Fruit fly (Drosophila melanogaster) whole organism, embryonic: ENCODE results near the gene CG43117.

Experiments
- Antp ChIP-seq: fragments of 200-800 bp; sonication (Bioruptor generic); optimal IDR thresholded peaks from 3 replicates; lab custom pipeline; 2016; ENCODE audit warnings: missing biosample characterization, missing genetic modification characterization
- Atf3 ChIP-seq: fragments of 200-800 bp; sonication (Bioruptor generic); optimal IDR thresholded peaks from 3 replicates; lab custom pipeline; 2016; ENCODE audit warnings: missing biosample characterization, missing genetic modification characterization
- Atf6 ChIP-seq: fragments of 200-800 bp; sonication (Bioruptor generic); IDR thresholded peaks from 2 replicates; pipeline ENCODE4 v1.3.6; 2022; ENCODE audit warnings: missing biosample characterization, missing genetic modification characterization
- Bdp1 ChIP-seq: fragments of 200-800 bp; sonication (Bioruptor generic); optimal IDR thresholded peaks from 3 replicates; lab custom pipeline; 2016; ENCODE audit warnings: missing biosample characterization, missing genetic modification characterization
- CG10147 ChIP-seq: fragments of 200-800 bp; sonication (Bioruptor generic); optimal IDR thresholded peaks from 2 replicates; lab custom pipeline; 2019; ENCODE audit warnings: missing biosample characterization, mild to moderate bottlenecking, missing genetic modification characterization, moderate library complexity
- CG11247 ChIP-seq: fragments of 200-800 bp; sonication (Bioruptor generic); IDR thresholded peaks from 2 replicates; pipeline ENCODE4 v1.3.6; 2022; ENCODE audit warnings: missing biosample characterization, missing genetic modification characterization
- CG13287 ChIP-seq: fragments of 200-800 bp; sonication (Bioruptor generic); IDR thresholded peaks from 2 replicates; pipeline ENCODE4 v1.3.6; 2022; ENCODE audit warnings: missing biosample characterization, missing genetic modification characterization; ENCODE audit not compliant: partially characterized antibody
- CG14710 ChIP-seq: fragments of 200-800 bp; sonication (Bioruptor generic); optimal IDR thresholded peaks from 3 replicates; lab custom pipeline; 2019; ENCODE audit warnings: missing biosample characterization, mild to moderate bottlenecking, missing genetic modification characterization, moderate library complexity
- CG15073 ChIP-seq: fragments of 200-800 bp; sonication (Bioruptor generic); optimal IDR thresholded peaks from 2 replicates; lab custom pipeline; 2016; ENCODE audit warnings: missing biosample characterization, missing genetic modification characterization
- CG15269 ChIP-seq: fragments of 200-800 bp; sonication (Bioruptor generic); optimal IDR thresholded peaks from 2 replicates; lab custom pipeline; 2018; ENCODE audit warnings: missing biosample characterization, mild to moderate bottlenecking, missing genetic modification characterization, moderate library complexity
- CG16813 ChIP-seq: fragments of 200-800 bp; sonication (Bioruptor generic); IDR thresholded peaks from 3 replicates; pipeline ENCODE4 v1.3.6; 2022; ENCODE audit warnings: missing biosample characterization, missing genetic modification characterization; ENCODE audit not compliant: partially characterized antibody
- CG17829 ChIP-seq: fragments of 200-800 bp; optimal IDR thresholded peaks from 2 replicates; lab custom pipeline; 2019; ENCODE audit warnings: missing biosample characterization, mild to moderate bottlenecking, missing genetic modification characterization, moderate library complexity
- CG17912 ChIP-seq: fragments of 200-800 bp; sonication (Bioruptor generic); optimal IDR thresholded peaks from 2 replicates; lab custom pipeline; 2018; ENCODE audit warnings: missing biosample characterization, mild to moderate bottlenecking, missing genetic modification characterization
- CG1832 ChIP-seq: fragments of 200-800 bp; sonication (Bioruptor generic); optimal IDR thresholded peaks from 2 replicates; lab custom pipeline; 2017; ENCODE audit warnings: missing biosample characterization, mild to moderate bottlenecking, missing genetic modification characterization, inconsistent platforms
- CG18599 ChIP-seq: fragments of 200-800 bp; sonication (Bioruptor generic); optimal IDR thresholded peaks from 3 replicates; lab custom pipeline; 2017; ENCODE audit warnings: missing biosample characterization, missing genetic modification characterization, mild to moderate bottlenecking, moderate library complexity, missing genetic modification reagents
- CG32767 ChIP-seq: fragments of 200-800 bp; sonication (Bioruptor generic); IDR thresholded peaks from 2 replicates; pipeline ENCODE4 v1.3.6; 2022; ENCODE audit warnings: missing biosample characterization, missing genetic modification characterization
- CG3838 ChIP-seq: fragments of 200-800 bp; sonication (Bioruptor generic); optimal IDR thresholded peaks from 3 replicates; lab custom pipeline; 2016; ENCODE audit warnings: missing biosample characterization, missing genetic modification characterization
- CG4854 ChIP-seq: fragments of 200-800 bp; sonication (Bioruptor generic); optimal IDR thresholded peaks from 2 replicates; lab custom pipeline; 2016; ENCODE audit warnings: missing biosample characterization, missing genetic modification characterization, inconsistent platforms
- CG7372 ChIP-seq: fragments of 200-800 bp; sonication (Bioruptor generic); IDR thresholded peaks from 2 replicates; pipeline ENCODE4 v1.3.6; 2022; ENCODE audit warnings: missing biosample characterization, missing genetic modification characterization
- CG7745 ChIP-seq: fragments of 200-800 bp; sonication (Bioruptor generic); optimal IDR thresholded peaks from 2 replicates; lab custom pipeline; 2018; ENCODE audit warnings: missing biosample characterization, mild to moderate bottlenecking, missing genetic modification characterization, moderate library complexity
- CG7963 ChIP-seq: fragments of 200-800 bp; sonication (Bioruptor generic); IDR thresholded peaks from 3 replicates; pipeline ENCODE4 v1.3.6; 2022; ENCODE audit warnings: missing biosample characterization, missing genetic modification characterization; ENCODE audit not compliant: partially characterized antibody
- CkIIα-i1 ChIP-seq: fragments of 200-800 bp; sonication (Bioruptor generic); IDR thresholded peaks from 2 replicates; pipeline ENCODE4 v1.3.6; 2022; ENCODE audit warnings: missing biosample characterization, missing genetic modification characterization
- D19B ChIP-seq: fragments of 200-800 bp; sonication (Bioruptor generic); optimal IDR thresholded peaks from 2 replicates; lab custom pipeline; 2017; ENCODE audit warnings: missing biosample characterization, mild to moderate bottlenecking, missing genetic modification characterization
- Dek ChIP-seq: fragments of 200-800 bp; sonication (Bioruptor generic); optimal IDR thresholded peaks from 3 replicates; lab custom pipeline; 2019; ENCODE audit warnings: missing biosample characterization, mild to moderate bottlenecking, missing genetic modification characterization, moderate library complexity
- Dfd ChIP-seq, 2 experiments: fragments of >200 bp; optimal IDR thresholded peaks; 2 replicates each; lab custom pipeline; 2017; ENCODE audit warnings: missing biosample characterization in 2 of 2, missing genetic modification characterization in 2 of 2
- E2f1 ChIP-seq: fragments of 200-800 bp; sonication (Bioruptor generic); IDR thresholded peaks from 2 replicates; pipeline ENCODE4 v1.3.6; 2022; ENCODE audit warnings: missing biosample characterization, missing genetic modification characterization
- Fer1 ChIP-seq: fragments of 200-800 bp; sonication (Bioruptor generic); optimal IDR thresholded peaks from 2 replicates; lab custom pipeline; 2017; ENCODE audit warnings: missing biosample characterization, mild to moderate bottlenecking, missing genetic modification characterization
- MBD-R2 ChIP-seq: fragments of 200-800 bp; sonication (Bioruptor generic); IDR thresholded peaks from 2 replicates; pipeline ENCODE4 v1.3.6; 2022; ENCODE audit warnings: missing biosample characterization, missing genetic modification characterization
- MTF-1 ChIP-seq: fragments of 200-800 bp; sonication (Bioruptor generic); optimal IDR thresholded peaks from 2 replicates; lab custom pipeline; 2018; ENCODE audit warnings: missing biosample characterization, mild to moderate bottlenecking, missing genetic modification characterization, borderline replicate concordance
- Myb ChIP-seq: fragments of 200-800 bp; sonication (Bioruptor generic); optimal IDR thresholded peaks from 2 replicates; lab custom pipeline; 2016; ENCODE audit warnings: missing biosample characterization, missing genetic modification characterization
- Oli ChIP-seq: fragments of 200-800 bp; sonication (Bioruptor generic); optimal IDR thresholded peaks from 2 replicates; lab custom pipeline; 2018; ENCODE audit warnings: missing biosample characterization, mild to moderate bottlenecking, missing genetic modification characterization, moderate library complexity
- Ravus ChIP-seq: fragments of 200-800 bp; sonication (Bioruptor generic); IDR thresholded peaks from 2 replicates; pipeline ENCODE4 v1.3.6; 2022; ENCODE audit warnings: missing biosample characterization, missing genetic modification characterization
- Scr ChIP-seq: fragments of 200-800 bp; sonication (Bioruptor generic); IDR thresholded peaks from 2 replicates; pipeline ENCODE4 v1.3.6; 2022; ENCODE audit warnings: missing biosample characterization, missing genetic modification characterization; ENCODE audit not compliant: partially characterized antibody
- Xbp1 ChIP-seq: fragments of 200-800 bp; sonication (Bioruptor generic); optimal IDR thresholded peaks from 3 replicates; lab custom pipeline; 2016; ENCODE audit warnings: missing biosample characterization, mild to moderate bottlenecking, missing genetic modification characterization
- ab ChIP-seq: fragments of 200-800 bp; sonication (Bioruptor generic); optimal IDR thresholded peaks from 2 replicates; lab custom pipeline; 2016; ENCODE audit warnings: missing biosample characterization, missing genetic modification characterization
- cg ChIP-seq: fragments of 200-800 bp; sonication (Bioruptor generic); optimal IDR thresholded peaks from 3 replicates; lab custom pipeline; 2019; ENCODE audit warnings: missing biosample characterization, mild to moderate bottlenecking, missing genetic modification characterization, moderate library complexity
- ewg ChIP-seq: fragments of 200-800 bp; sonication (Bioruptor generic); optimal IDR thresholded peaks from 3 replicates; lab custom pipeline; 2017; ENCODE audit warnings: mild to moderate bottlenecking, missing biosample characterization, missing genetic modification reagents, missing genetic modification characterization
- fd96Cb ChIP-seq: fragments of 200-800 bp; sonication (Bioruptor generic); optimal IDR thresholded peaks from 2 replicates; lab custom pipeline; 2018; ENCODE audit warnings: missing biosample characterization, mild to moderate bottlenecking, missing genetic modification characterization, moderate library complexity
- gce ChIP-seq: fragments of 200-800 bp; sonication (Bioruptor generic); IDR thresholded peaks from 3 replicates; pipeline ENCODE4 v1.3.6; 2022; ENCODE audit warnings: missing biosample characterization, missing genetic modification characterization
- gro ChIP-seq: fragments of 200-800 bp; sonication (Bioruptor generic); optimal IDR thresholded peaks from 2 replicates; lab custom pipeline; 2016; ENCODE audit warnings: missing biosample characterization, missing genetic modification characterization
- her ChIP-seq: fragments of 200-800 bp; sonication (Bioruptor generic); optimal IDR thresholded peaks from 2 replicates; lab custom pipeline; 2016; ENCODE audit warnings: missing biosample characterization, missing genetic modification characterization
- ken ChIP-seq: fragments of 200-800 bp; sonication (Bioruptor generic); IDR thresholded peaks from 3 replicates; pipeline ENCODE4 v1.3.6; 2022; ENCODE audit warnings: missing biosample characterization, missing genetic modification characterization
- kni ChIP-seq: fragments of 200-800 bp; sonication (Bioruptor generic); optimal IDR thresholded peaks from 3 replicates; lab custom pipeline; 2017; ENCODE audit warnings: mild to moderate bottlenecking, missing biosample characterization, missing genetic modification reagents, missing genetic modification characterization
- lola ChIP-seq, 3 experiments: fragments of >200 bp in 2 of 3; fragments of 200-800 bp in 1 of 3; sonication (Bioruptor generic) in 1 of 3; optimal IDR thresholded peaks; 2 replicates each; lab custom pipeline; 2017 to 2019; ENCODE audit warnings: missing biosample characterization in 3 of 3, missing genetic modification characterization in 3 of 3, mild to moderate bottlenecking in 1 of 3, moderate library complexity in 1 of 3
- onecut ChIP-seq: fragments of 200-800 bp; sonication (Bioruptor generic); IDR thresholded peaks from 2 replicates; pipeline ENCODE4 v1.3.6; 2022; ENCODE audit warnings: missing biosample characterization, missing genetic modification characterization
- sd ChIP-seq: fragments of 200-800 bp; sonication (Bioruptor generic); optimal IDR thresholded peaks from 3 replicates; lab custom pipeline; 2018; ENCODE audit warnings: missing biosample characterization, mild to moderate bottlenecking, missing genetic modification characterization, moderate library complexity
- seq ChIP-seq: fragments of 200-800 bp; sonication (Bioruptor generic); IDR thresholded peaks from 2 replicates; pipeline ENCODE4 v1.3.6; 2022; ENCODE audit warnings: missing biosample characterization, missing genetic modification characterization
- sna ChIP-seq: fragments of 200-800 bp; sonication (Bioruptor generic); IDR thresholded peaks from 2 replicates; pipeline ENCODE4 v1.3.6; 2022; ENCODE audit warnings: missing biosample characterization, missing genetic modification characterization; ENCODE audit not compliant: partially characterized antibody
- unpg ChIP-seq: fragments of 200-800 bp; sonication (Bioruptor generic); optimal IDR thresholded peaks from 3 replicates; lab custom pipeline; 2018; ENCODE audit warnings: missing biosample characterization, mild to moderate bottlenecking, missing genetic modification characterization, moderate library complexity

CG43117 gene

DNA sequence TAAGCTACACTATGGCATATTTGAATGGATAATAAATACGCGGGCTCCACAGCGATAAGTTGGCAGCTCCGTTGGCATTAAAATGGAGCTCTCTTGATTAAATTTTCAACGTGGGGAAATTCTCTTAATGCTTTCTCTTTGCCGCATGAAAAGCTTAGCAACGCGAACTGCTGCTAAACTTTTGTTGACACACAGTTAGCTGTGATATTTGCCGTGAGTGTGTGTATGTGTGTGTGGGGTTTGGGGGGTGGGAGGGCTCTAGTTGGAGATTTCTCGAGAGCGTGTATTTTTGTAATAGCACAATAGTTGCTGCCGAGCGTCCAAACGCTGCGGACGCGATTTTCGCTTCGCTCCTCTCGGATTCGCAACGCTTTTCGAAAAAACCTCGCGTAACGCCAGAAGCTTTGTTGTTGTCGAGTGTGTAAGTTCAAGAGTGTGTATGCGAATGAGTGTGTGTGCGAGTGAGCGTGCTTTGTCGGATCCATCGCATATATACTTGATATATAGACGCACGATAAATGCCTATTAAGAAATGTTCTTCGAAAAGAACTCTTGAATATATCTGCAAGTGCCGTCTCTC, 6.7 kb downstream of the CG43117 start, which contains the start of gene CG5455 (continued):
- TF ChIP-seq Scr (GFP tag; lab: Robert Waterston, UW) (peak; percentile 43), sna (GFP tag; lab: Robert Waterston, UW) (no peak), CG10147 (GFP tag; lab: Kevin White, UChicago) (peak; percentile 61), E2f1 (no peak), sd (tag; lab: Kevin White, UChicago) (peak; percentile 79), CG7372 (GFP tag; lab: Robert Waterston, UW) (no peak), her (GFP tag; lab: Kevin White, UChicago) (peak; percentile 33), MTF-1 (GFP tag; lab: Kevin White, UChicago) (peak; percentile 67), unpg (GFP tag; lab: Kevin White, UChicago) (peak; percentile 39), cg (GFP tag; lab: Kevin White, UChicago) (peak; percentile 91), CG14710 (no peak), Bdp1 (GFP tag; lab: Kevin White, UChicago) (no peak), CkIIα-i1 (GFP tag; lab: Robert Waterston, UW) (0 out of 2 replicates have a peak, but pooled peaks have one; percentile 32), CG32767 (GFP tag; lab: Robert Waterston, UW) (peak; percentile 47; the same call in 1 of the 2 replicates), ab (GFP tag; lab: Kevin White, UChicago) (no peak), Oli (tag; lab: Kevin White, UChicago) (no peak), CG17829 (tag; lab: Kevin White, UChicago) (no peak), CG7745 (tag; lab: Kevin White, UChicago) (no peak), gce (GFP tag; lab: Robert Waterston, UW) (0 out of 3 replicates have a peak, but pooled peaks have one; percentile 38), CG16813 (GFP tag; lab: Robert Waterston, UW) (no peak), lola (GFP tag; optimal IDR thresholded peaks at IDR 0.05; lab: Kevin White, UChicago) (no peak), fd96Cb (tag; lab: Kevin White, UChicago) (no peak), CG1832 (GFP tag; lab: Kevin White, UChicago) (no peak), CG7963 (GFP tag; lab: Robert Waterston, UW) (no peak), CG3838 (GFP tag; lab: Kevin White, UChicago) (no peak), Fer1 (peak; percentile 74), Atf3 (GFP tag; lab: Kevin White, UChicago) (no peak), Myb (no peak), Dfd (GFP tag; optimal IDR thresholded peaks at IDR 0.05; lab: Kevin White, UChicago) (no peak), gro (peak; percentile 69), CG4854 (no peak), seq (peak; percentile 36; the same call in 1 of the 2 replicates), kni (GFP tag; lab: Kevin White, UChicago) (no peak), Dek (no peak), Ravus (no peak), ewg (GFP tag; lab: Kevin White, UChicago) (no peak), CG18599 (peak; percentile 64), Antp (peak; percentile 10), MBD-R2 (GFP tag; lab: Robert Waterston, UW) (peak; percentile 26; the same call in 1 of the 2 replicates), onecut (GFP tag; lab: Robert Waterston, UW) (peak; percentile 30; the same call in 1 of the 2 replicates), D19B (GFP tag; lab: Kevin White, UChicago) (no peak), CG13287 (peak; percentile 66), ken (GFP tag; lab: Robert Waterston, UW) (no peak), CG11247 (GFP tag; lab: Robert Waterston, UW) (no peak), Atf6 (GFP tag; lab: Robert Waterston, UW) (peak; percentile 76), CG17912 (GFP tag; lab: Kevin White, UChicago) (peak; percentile 56), CG15269 (tag; lab: Kevin White, UChicago) (peak; percentile 64), Xbp1 (GFP tag; lab: Kevin White, UChicago) (no peak), CG15073 (GFP tag; lab: Kevin White, UChicago) (no peak)
